Worm (Caenorhabditis elegans) whole organism, L4/young adult: ENCODE measurements around the gene C15B12.9.

Experiments
- W03F9.2 ChIP-seq: fragments of 150-350 bp; optimal IDR thresholded peaks from 2 replicates; lab custom pipeline; 2014; ENCODE audit warnings: missing biosample characterization, missing genetic modification characterization
- him-1 ChIP-seq: sonication (generic microtip); optimal IDR thresholded peaks from 2 replicates; lab custom pipeline; 2016; ENCODE audit warnings: missing genotype, missing genetic modification reagents, missing genetic modification characterization, missing compliant biosample characterization

- TF ChIP-seq him-1, result no peak
- no peak for TF ChIP-seq W03F9.2 (tag; lab: Kevin White, UChicago)
These were observed 7.9 kb downstream of the C15B12.9 start, which contains the start of gene C15B12.1 for ce11 chrX:6476540-6476939.
